Fruit fly (Drosophila melanogaster) whole organism, embryonic: Measurements from ENCODE around the gene mthl14.

Experiments used
- B-H2 ChIP-seq: fragments of 200-800 bp; sonication (Bioruptor generic); optimal IDR thresholded peaks from 2 replicates; lab custom pipeline; 2018; ENCODE audit warnings: missing biosample characterization, mild to moderate bottlenecking, missing genetic modification characterization
- CG1024 ChIP-seq: fragments of 200-800 bp; sonication (Bioruptor generic); IDR thresholded peaks from 2 replicates; pipeline ENCODE4 v1.3.6; 2022; ENCODE audit warnings: missing biosample characterization, missing genetic modification characterization
- CG11247 ChIP-seq: fragments of 200-800 bp; sonication (Bioruptor generic); IDR thresholded peaks from 2 replicates; pipeline ENCODE4 v1.3.6; 2022; ENCODE audit warnings: missing biosample characterization, missing genetic modification characterization
- CG15479 ChIP-seq: fragments of 200-800 bp; sonication (Bioruptor generic); optimal IDR thresholded peaks from 3 replicates; lab custom pipeline; 2019; ENCODE audit warnings: missing biosample characterization, mild to moderate bottlenecking, missing genetic modification characterization, moderate library complexity
- CG15514 ChIP-seq: fragments of 200-800 bp; sonication (Bioruptor generic); optimal IDR thresholded peaks from 3 replicates; lab custom pipeline; 2017; ENCODE audit warnings: missing biosample characterization, missing genetic modification characterization, mild to moderate bottlenecking, moderate library complexity, missing genetic modification reagents
- CG17361 ChIP-seq: fragments of 200-800 bp; sonication (Bioruptor generic); IDR thresholded peaks from 3 replicates; pipeline ENCODE4 v1.3.6; 2022; ENCODE audit warnings: missing biosample characterization, missing genetic modification characterization
- CG17568 ChIP-seq: fragments of 200-800 bp; sonication (Bioruptor generic); optimal IDR thresholded peaks from 2 replicates; lab custom pipeline; 2018; ENCODE audit warnings: missing biosample characterization, mild to moderate bottlenecking, missing genetic modification characterization, moderate library complexity
- CG17612 ChIP-seq: fragments of 200-800 bp; sonication (Bioruptor generic); IDR thresholded peaks from 2 replicates; pipeline ENCODE4 v1.3.6; 2022; ENCODE audit warnings: missing biosample characterization, missing genetic modification characterization
- CG18011 ChIP-seq: fragments of 200-800 bp; sonication (Bioruptor generic); optimal IDR thresholded peaks from 2 replicates; lab custom pipeline; 2017; ENCODE audit warnings: missing biosample characterization, missing genetic modification characterization, mild to moderate bottlenecking, moderate library complexity, missing genotype
- CG30431 ChIP-seq: fragments of 200-800 bp; sonication (Bioruptor generic); optimal IDR thresholded peaks from 2 replicates; lab custom pipeline; 2017; ENCODE audit warnings: missing biosample characterization, missing genetic modification characterization
- CG31365 ChIP-seq: fragments of 200-800 bp; sonication (Bioruptor generic); optimal IDR thresholded peaks from 2 replicates; lab custom pipeline; 2018; ENCODE audit warnings: missing biosample characterization, mild to moderate bottlenecking, missing genetic modification characterization
- CG3281 ChIP-seq: fragments of 200-800 bp; sonication (Bioruptor generic); optimal IDR thresholded peaks from 3 replicates; lab custom pipeline; 2017; ENCODE audit warnings: missing biosample characterization, mild to moderate bottlenecking, missing genetic modification characterization
- CG42726 ChIP-seq: fragments of 200-800 bp; sonication (Bioruptor generic); IDR thresholded peaks from 2 replicates; pipeline ENCODE4 v1.3.6; 2022; ENCODE audit warnings: missing biosample characterization, missing genetic modification characterization; ENCODE audit not compliant: partially characterized antibody
- CG4360 ChIP-seq: fragments of 200-800 bp; sonication (Bioruptor generic); IDR thresholded peaks from 2 replicates; pipeline ENCODE4 v1.3.6; 2022; ENCODE audit warnings: missing biosample characterization, missing genetic modification characterization
- CG4404 ChIP-seq: fragments of 200-800 bp; sonication (Bioruptor generic); IDR thresholded peaks from 2 replicates; pipeline ENCODE4 v1.3.6; 2022; ENCODE audit warnings: missing biosample characterization, missing genetic modification characterization
- CG4730 ChIP-seq: fragments of 200-800 bp; sonication (Bioruptor generic); IDR thresholded peaks from 2 replicates; pipeline ENCODE4 v1.3.6; 2022; ENCODE audit warnings: missing biosample characterization, missing genetic modification characterization
- CG6175 ChIP-seq: fragments of 200-800 bp; sonication (Bioruptor generic); IDR thresholded peaks from 3 replicates; pipeline ENCODE4 v1.3.6; 2022; ENCODE audit warnings: missing biosample characterization, missing genetic modification characterization
- CG7556 ChIP-seq: fragments of 200-800 bp; sonication (Bioruptor generic); optimal IDR thresholded peaks from 2 replicates; lab custom pipeline; 2017; ENCODE audit warnings: missing biosample characterization, mild to moderate bottlenecking, missing genetic modification characterization
- CG8290 ChIP-seq, 3 experiments: fragments of 200-800 bp; sonication (Bioruptor generic); optimal IDR thresholded peaks; 2 replicates each; lab custom pipeline; 2016 to 2019; ENCODE audit warnings: missing biosample characterization in 3 of 3, missing genetic modification characterization in 3 of 3, mild to moderate bottlenecking in 2 of 3, moderate library complexity in 1 of 3
- CG8924 ChIP-seq: fragments of 200-800 bp; optimal IDR thresholded peaks from 3 replicates; lab custom pipeline; 2019; ENCODE audit warnings: missing biosample characterization, mild to moderate bottlenecking, missing genetic modification characterization, moderate library complexity
- Dek ChIP-seq: fragments of 200-800 bp; sonication (Bioruptor generic); optimal IDR thresholded peaks from 3 replicates; lab custom pipeline; 2019; ENCODE audit warnings: missing biosample characterization, mild to moderate bottlenecking, missing genetic modification characterization, moderate library complexity
- Dfd ChIP-seq, 2 experiments: fragments of >200 bp; optimal IDR thresholded peaks; 2 replicates each; lab custom pipeline; 2017; ENCODE audit warnings: missing biosample characterization in 2 of 2, missing genetic modification characterization in 2 of 2
- Doc3 ChIP-seq: fragments of 200-800 bp; sonication (Bioruptor generic); IDR thresholded peaks from 3 replicates; pipeline ENCODE4 v1.3.6; 2022; ENCODE audit warnings: missing biosample characterization, missing genetic modification characterization; ENCODE audit not compliant: partially characterized antibody
- Dref ChIP-seq: fragments of 200-800 bp; sonication (Bioruptor generic); IDR thresholded peaks from 2 replicates; pipeline ENCODE4 v1.3.6; 2022; ENCODE audit warnings: missing biosample characterization, missing genetic modification characterization
- HLH4C ChIP-seq: fragments of 200-800 bp; sonication (Bioruptor generic); IDR thresholded peaks from 3 replicates; pipeline ENCODE4 v1.3.6; 2022; ENCODE audit warnings: missing biosample characterization, missing genetic modification characterization; ENCODE audit not compliant: partially characterized antibody
- HmgZ ChIP-seq: fragments of 200-800 bp; sonication (Bioruptor generic); optimal IDR thresholded peaks from 2 replicates; lab custom pipeline; 2018; ENCODE audit warnings: missing biosample characterization, mild to moderate bottlenecking, missing genetic modification characterization
- Max ChIP-seq: fragments of 200-800 bp; sonication (Bioruptor generic); optimal IDR thresholded peaks from 2 replicates; lab custom pipeline; 2016; ENCODE audit warnings: missing biosample characterization, mild to moderate bottlenecking, missing genetic modification characterization
- Med ChIP-seq: fragments of 200-800 bp; sonication (Bioruptor generic); peaks from one replicate; lab custom pipeline; 2016; ENCODE audit warnings: missing biosample characterization, missing genetic modification characterization, mild to moderate bottlenecking, inconsistent platforms, moderate library complexity
- NC2β ChIP-seq: fragments of 200-800 bp; sonication (Bioruptor generic); optimal IDR thresholded peaks from 2 replicates; lab custom pipeline; 2016; ENCODE audit warnings: missing biosample characterization, missing genetic modification characterization
- NK7.1 ChIP-seq: fragments of 200-800 bp; sonication (Bioruptor generic); optimal IDR thresholded peaks from 3 replicates; lab custom pipeline; 2016; ENCODE audit warnings: missing biosample characterization, missing genetic modification characterization
- Opbp ChIP-seq: fragments of 200-800 bp; sonication (Bioruptor generic); IDR thresholded peaks from 3 replicates; pipeline ENCODE4 v1.3.6; 2022; ENCODE audit warnings: missing biosample characterization, missing genetic modification characterization; ENCODE audit not compliant: partially characterized antibody
- Sin3A ChIP-seq: fragments of >200 bp; optimal IDR thresholded peaks from 2 replicates; lab custom pipeline; 2018
- Sox102F ChIP-seq: fragments of 200-800 bp; sonication (Bioruptor generic); optimal IDR thresholded peaks from 2 replicates; lab custom pipeline; 2018; ENCODE audit warnings: missing biosample characterization, mild to moderate bottlenecking, missing genetic modification characterization, moderate library complexity
- corto ChIP-seq: fragments of 200-800 bp; sonication (Bioruptor generic); optimal IDR thresholded peaks from 2 replicates; lab custom pipeline; 2016; ENCODE audit warnings: missing biosample characterization, mild to moderate bottlenecking, missing genetic modification characterization, moderate library complexity
- dan ChIP-seq: fragments of 200-800 bp; sonication (Bioruptor generic); IDR thresholded peaks from 2 replicates; pipeline ENCODE4 v1.3.6; 2022; ENCODE audit warnings: missing biosample characterization, missing genetic modification characterization
- dmrt99B ChIP-seq: fragments of 200-800 bp; sonication (Bioruptor generic); optimal IDR thresholded peaks from 2 replicates; lab custom pipeline; 2018; ENCODE audit warnings: missing biosample characterization, mild to moderate bottlenecking, missing genetic modification characterization, moderate library complexity
- en ChIP-seq: fragments of 200-800 bp; sonication (Bioruptor generic); optimal IDR thresholded peaks from 2 replicates; lab custom pipeline; 2016; ENCODE audit warnings: missing biosample characterization, missing genetic modification characterization
- gro ChIP-seq: fragments of 200-800 bp; sonication (Bioruptor generic); optimal IDR thresholded peaks from 2 replicates; lab custom pipeline; 2016; ENCODE audit warnings: missing biosample characterization, missing genetic modification characterization
- h ChIP-seq: fragments of >200 bp; optimal IDR thresholded peaks from 2 replicates; lab custom pipeline; 2017
- jing ChIP-seq: fragments of 200-800 bp; sonication (Bioruptor generic); optimal IDR thresholded peaks from 2 replicates; lab custom pipeline; 2018; ENCODE audit warnings: missing biosample characterization, mild to moderate bottlenecking, missing genetic modification characterization
- kay ChIP-seq: fragments of 200-800 bp; sonication (Bioruptor generic); optimal IDR thresholded peaks from 2 replicates; lab custom pipeline; 2016; ENCODE audit warnings: missing biosample characterization, missing genetic modification characterization
- lov ChIP-seq, 2 experiments: fragments of 200-800 bp in 1 of 2; fragments of >200 bp in 1 of 2; sonication (Bioruptor generic) in 1 of 2; IDR thresholded peaks in 1 of 2; optimal IDR thresholded peaks in 1 of 2; 2 replicates in 1 of 2; 3 replicates in 1 of 2; pipeline versions ENCODE4 v1.3.6 to Lab custom; 2017 to 2022; ENCODE audit warnings: missing biosample characterization in 1 of 2, missing genetic modification characterization in 1 of 2
- mam ChIP-seq: fragments of 200-800 bp; sonication (Bioruptor generic); optimal IDR thresholded peaks from 3 replicates; lab custom pipeline; 2016; ENCODE audit warnings: missing biosample characterization, missing genetic modification characterization
- run ChIP-seq: fragments of 200-800 bp; sonication (Bioruptor generic); optimal IDR thresholded peaks from 3 replicates; lab custom pipeline; 2018; ENCODE audit warnings: missing biosample characterization, mild to moderate bottlenecking, missing genetic modification characterization
- sens ChIP-seq: fragments of 200-800 bp; sonication (Bioruptor generic); peaks from one replicate; lab custom pipeline; 2016; ENCODE audit warnings: missing biosample characterization, missing genetic modification characterization
- sqz ChIP-seq: fragments of 200-800 bp; sonication (Bioruptor generic); optimal IDR thresholded peaks from 3 replicates; lab custom pipeline; 2018; ENCODE audit warnings: missing biosample characterization, mild to moderate bottlenecking, missing genetic modification characterization
- vnd ChIP-seq: fragments of 200-800 bp; sonication (Bioruptor generic); IDR thresholded peaks from 3 replicates; pipeline ENCODE4 v1.3.6; 2022; ENCODE audit warnings: missing biosample characterization, missing genetic modification characterization; ENCODE audit not compliant: partially characterized antibody
- wek ChIP-seq: fragments of 200-800 bp; sonication (Bioruptor generic); optimal IDR thresholded peaks from 3 replicates; lab custom pipeline; 2018; ENCODE audit warnings: missing biosample characterization, mild to moderate bottlenecking, missing genetic modification characterization, moderate library complexity

The mthl14 gene

dm6 chr3L:257618-258475 is 10.6 kb downstream of the mthl14 start, which contains the start of the genes DIP2 and wac (continued):
- TF ChIP-seq CG15479 (GFP tag; lab: Kevin White, UChicago) (peak; percentile 6), HLH4C (GFP tag; lab: Robert Waterston, UW) (peak; percentile 86), CG15514 (GFP tag; lab: Kevin White, UChicago) (peak; percentile 97), B-H2 (GFP tag; lab: Kevin White, UChicago) (peak; percentile 77), en (GFP tag; lab: Kevin White, UChicago) (peak; percentile 21), CG4730 (peak; percentile 62), CG6175 (GFP tag; lab: Robert Waterston, UW) (peak; percentile 50; the same call in 2 of the 3 replicates), sens (peak; percentile 95), lov (optimal IDR thresholded peaks at IDR 0.05; lab: Kevin White, UChicago) (no peak), lov (GFP tag; IDR thresholded peaks at IDR 0.05; lab: Robert Waterston, UW) (no peak), CG18011 (peak; percentile 71), vnd (GFP tag; lab: Robert Waterston, UW) (peak; percentile 84), HmgZ (tag; lab: Kevin White, UChicago) (peak; percentile 74), CG4404 (GFP tag; lab: Robert Waterston, UW) (peak; percentile 49), run (tag; lab: Kevin White, UChicago) (no peak), CG4360 (GFP tag; lab: Robert Waterston, UW) (no peak), Doc3 (GFP tag; lab: Robert Waterston, UW) (peak; percentile 86), Dfd (GFP tag; optimal IDR thresholded peaks at IDR 0.05; lab: Kevin White, UChicago) (no peak), Opbp (GFP tag; lab: Robert Waterston, UW) (peak; percentile 87), corto (GFP tag; lab: Kevin White, UChicago) (peak; percentile 30), kay (GFP tag; lab: Kevin White, UChicago) (peak; percentile 49), CG17361 (GFP tag; lab: Robert Waterston, UW) (peak; percentile 62; the same call in 2 of the 3 replicates), dan (GFP tag; lab: Robert Waterston, UW) (no peak), sqz (GFP tag; lab: Kevin White, UChicago) (no peak), Med (GFP tag; lab: Kevin White, UChicago) (peak; percentile 98), CG1024 (GFP tag; lab: Robert Waterston, UW) (peak; percentile 62; the same call in 1 of the 2 replicates), Max (GFP tag; lab: Kevin White, UChicago) (peak; percentile 70), Sox102F (GFP tag; lab: Kevin White, UChicago) (no peak), CG11247 (GFP tag; lab: Robert Waterston, UW) (peak; percentile 80), CG7556 (GFP tag; lab: Kevin White, UChicago) (peak; percentile 55), CG3281 (GFP tag; lab: Kevin White, UChicago) (peak; percentile 57), wek (GFP tag; lab: Kevin White, UChicago) (no peak), CG42726 (GFP tag; lab: Robert Waterston, UW) (peak; percentile 91), CG8290 (GFP tag; optimal IDR thresholded peaks at IDR 0.05; lab: Kevin White, UChicago) (peak; percentile 60), CG8290 (tag; optimal IDR thresholded peaks at IDR 0.05; lab: Kevin White, UChicago) (peak; percentile 27 to 90), CG30431 (GFP tag; lab: Kevin White, UChicago) (peak; percentile 14), CG17568 (no peak), NC2β (peak; percentile 77), CG17612 (GFP tag; lab: Robert Waterston, UW) (peak; percentile 36; the same call in 1 of the 2 replicates), Dref (GFP tag; lab: Robert Waterston, UW) (peak; percentile 84), jing (GFP tag; lab: Kevin White, UChicago) (no peak), Dek (tag; lab: Kevin White, UChicago) (no peak), dmrt99B (tag; lab: Kevin White, UChicago) (no peak), gro (GFP tag; lab: Kevin White, UChicago) (peak; percentile 75), CG8924 (tag; lab: Kevin White, UChicago) (peak; percentile 74), NK7.1 (GFP tag; lab: Kevin White, UChicago) (peak; percentile 67), Sin3A (lab: Kevin White, UChicago) (peak; percentile 89), CG31365 (peak; percentile 53), h (lab: Kevin White, UChicago) (no peak), mam (GFP tag; lab: Kevin White, UChicago) (peak; percentile 93)
